Worm (Caenorhabditis elegans) whole organism, L1 larva: ENCODE data around the gene mam-1.

Experiments
- C04F5.9 ChIP-seq: sonication (generic microtip); optimal IDR thresholded peaks from 2 replicates; lab custom pipeline; 2016; ENCODE audit warnings: missing genetic modification characterization, missing compliant biosample characterization
- C16A3.4 ChIP-seq: fragments of 150-350 bp; optimal IDR thresholded peaks from 2 replicates; lab custom pipeline; 2014; ENCODE audit warnings: missing biosample characterization, missing genetic modification characterization
- C34B4.2 ChIP-seq: sonication (generic microtip); optimal IDR thresholded peaks from 2 replicates; lab custom pipeline; 2017; ENCODE audit warnings: mild to moderate bottlenecking, missing genetic modification characterization, missing compliant biosample characterization
- aha-1 ChIP-seq: fragments of 150-350 bp; optimal IDR thresholded peaks from 2 replicates; lab custom pipeline; 2014; ENCODE audit warnings: missing biosample characterization, missing genetic modification characterization
- alr-1 ChIP-seq: fragments of 200-800 bp; sonication (Bioruptor generic); optimal IDR thresholded peaks from 2 replicates; lab custom pipeline; 2018; ENCODE audit warnings: borderline replicate concordance, mild to moderate bottlenecking, missing genetic modification characterization, missing compliant biosample characterization
- aly-2 ChIP-seq: fragments of 150-350 bp; optimal IDR thresholded peaks from 2 replicates; lab custom pipeline; 2014; ENCODE audit warnings: missing biosample characterization, missing genetic modification characterization
- ceh-63 ChIP-seq: fragments of 200-800 bp; sonication (Bioruptor generic); optimal IDR thresholded peaks from 2 replicates; lab custom pipeline; 2018; ENCODE audit warnings: mild to moderate bottlenecking, missing genetic modification characterization, missing compliant biosample characterization
- ceh-88 ChIP-seq: fragments of 200-800 bp; sonication (Bioruptor generic); IDR thresholded peaks from 2 replicates; pipeline ENCODE4 v1.3.6; 2022; ENCODE audit warnings: missing genetic modification characterization, missing compliant biosample characterization
- ceh-90 ChIP-seq: sonication (generic microtip); optimal IDR thresholded peaks from 2 replicates; lab custom pipeline; 2016; ENCODE audit warnings: missing genetic modification characterization, missing compliant biosample characterization
- dpl-1 ChIP-seq, 3 experiments: fragments of 150-350 bp in 2 of 3; sonication (generic microtip) in 1 of 3; optimal IDR thresholded peaks; 2 replicates each; lab custom pipeline; 2014 to 2017; ENCODE audit warnings: missing biosample characterization in 3 of 3, missing genetic modification characterization in 3 of 3, missing genetic modification reagents in 3 of 3
- dsc-1 ChIP-seq: sonication (generic microtip); optimal IDR thresholded peaks from 2 replicates; lab custom pipeline; 2016; ENCODE audit warnings: mild to moderate bottlenecking, missing genetic modification characterization, missing compliant biosample characterization
- efl-1 ChIP-seq, 4 experiments: fragments of 150-350 bp; optimal IDR thresholded peaks in 3 of 4; peaks in 1 of 4; 1 replicate in 1 of 4; 2 replicates in 3 of 4; lab custom pipeline; 2014; ENCODE audit warnings: missing biosample characterization in 2 of 4, missing genetic modification characterization in 2 of 4, missing genetic modification reagents in 2 of 4
- egl-13 ChIP-seq: sonication (generic microtip); optimal IDR thresholded peaks from 2 replicates; lab custom pipeline; 2016; ENCODE audit warnings: missing genotype, missing genetic modification reagents, missing genetic modification characterization, missing compliant biosample characterization
- elt-2 ChIP-seq: sonication (generic microtip); optimal IDR thresholded peaks from 2 replicates; lab custom pipeline; 2016; ENCODE audit warnings: missing genetic modification characterization, mild to moderate bottlenecking, inconsistent platforms, missing compliant biosample characterization, missing genetic modification reagents
- elt-3 ChIP-seq, 6 experiments: fragments of 150-350 bp in 1 of 6; sonication (generic microtip); optimal IDR thresholded peaks; 2 replicates each; lab custom pipeline; 2017 to 2018; ENCODE audit warnings: missing biosample characterization in 6 of 6, missing genetic modification characterization in 6 of 6, inconsistent platforms in 1 of 6
- ets-5 ChIP-seq: fragments of 200-800 bp; sonication (Bioruptor generic); IDR thresholded peaks from 2 replicates; pipeline ENCODE4 v1.3.6; 2022; ENCODE audit warnings: missing genetic modification characterization, missing compliant biosample characterization
- fkh-10 ChIP-seq: sonication (generic microtip); optimal IDR thresholded peaks from 2 replicates; lab custom pipeline; 2017; ENCODE audit warnings: missing biosample characterization, missing genetic modification reagents, missing genetic modification characterization
- fkh-8 ChIP-seq: sonication (generic microtip); optimal IDR thresholded peaks from 2 replicates; lab custom pipeline; 2016; ENCODE audit warnings: mild to moderate bottlenecking, missing genetic modification characterization, missing compliant biosample characterization
- hlh-17 ChIP-seq: fragments of 200-800 bp; sonication (Bioruptor generic); optimal IDR thresholded peaks from 2 replicates; lab custom pipeline; 2018; ENCODE audit warnings: missing genetic modification characterization, mild to moderate bottlenecking, missing compliant biosample characterization, moderate library complexity, borderline replicate concordance
- hpl-2 ChIP-seq: fragments of 150-350 bp; optimal IDR thresholded peaks from 2 replicates; lab custom pipeline; 2014; ENCODE audit warnings: missing biosample characterization, missing genetic modification reagents, missing genetic modification characterization
- irx-1 ChIP-seq: sonication (generic microtip); optimal IDR thresholded peaks from 2 replicates; lab custom pipeline; 2016; ENCODE audit warnings: missing genetic modification characterization, missing compliant biosample characterization
- isw-1 ChIP-seq: fragments of 200-800 bp; sonication (Bioruptor generic); IDR thresholded peaks from 2 replicates; pipeline ENCODE4 v1.3.6; 2022; ENCODE audit warnings: missing genetic modification characterization, missing compliant biosample characterization
- lin-14 ChIP-seq: fragments of 200-800 bp; sonication (Bioruptor generic); optimal IDR thresholded peaks from 2 replicates; lab custom pipeline; 2018; ENCODE audit warnings: mild to moderate bottlenecking, missing genetic modification characterization, moderate library complexity, missing compliant biosample characterization
- lsy-2 ChIP-seq, 2 experiments: fragments of 150-350 bp; optimal IDR thresholded peaks; 2 replicates each; lab custom pipeline; 2014; ENCODE audit warnings: missing biosample characterization in 2 of 2, missing genetic modification characterization in 2 of 2
- mab-9 ChIP-seq: fragments of 200-800 bp; sonication (Bioruptor generic); IDR thresholded peaks from 2 replicates; pipeline ENCODE4 v1.3.6; 2022; ENCODE audit warnings: missing genetic modification reagents, missing genetic modification characterization, missing compliant biosample characterization
- mdl-1 ChIP-seq, 2 experiments: fragments of 150-350 bp; optimal IDR thresholded peaks; 2 replicates each; lab custom pipeline; 2014 to 2017; ENCODE audit warnings: missing biosample characterization in 2 of 2, missing genetic modification characterization in 2 of 2, inconsistent platforms in 1 of 2
- mef-2 ChIP-seq: fragments of 150-350 bp; optimal IDR thresholded peaks from 2 replicates; lab custom pipeline; 2014; ENCODE audit warnings: missing biosample characterization, missing genetic modification characterization
- nhr-28 ChIP-seq: fragments of 150-350 bp; optimal IDR thresholded peaks from 2 replicates; lab custom pipeline; 2014; ENCODE audit warnings: missing biosample characterization, missing genetic modification characterization
- nhr-47 ChIP-seq: sonication (generic microtip); optimal IDR thresholded peaks from 2 replicates; lab custom pipeline; 2016; ENCODE audit warnings: mild to moderate bottlenecking, missing genetic modification characterization, moderate library complexity, missing compliant biosample characterization
- nhr-76 ChIP-seq: sonication (generic microtip); optimal IDR thresholded peaks from 2 replicates; lab custom pipeline; 2017; ENCODE audit warnings: missing biosample characterization, missing genetic modification characterization
- nhr-77 ChIP-seq: fragments of 150-350 bp; optimal IDR thresholded peaks from 2 replicates; lab custom pipeline; 2014; ENCODE audit warnings: missing biosample characterization, missing genetic modification characterization
- pag-3 ChIP-seq: sonication (generic microtip); optimal IDR thresholded peaks from 2 replicates; lab custom pipeline; 2017; ENCODE audit warnings: missing genetic modification characterization, mild to moderate bottlenecking, missing compliant biosample characterization, antibody characterized with exemption, borderline replicate concordance; ENCODE audit not compliant: insufficient read depth
- pax-3 ChIP-seq: fragments of 200-800 bp; sonication (Bioruptor generic); optimal IDR thresholded peaks from 2 replicates; lab custom pipeline; 2018; ENCODE audit warnings: mild to moderate bottlenecking, missing genetic modification characterization, moderate library complexity, missing compliant biosample characterization
- skn-1 ChIP-seq: fragments of 150-350 bp; optimal IDR thresholded peaks from 2 replicates; lab custom pipeline; 2014; ENCODE audit warnings: missing biosample characterization, missing genetic modification characterization
- snpc-4 ChIP-seq: fragments of 150-350 bp; optimal IDR thresholded peaks from 2 replicates; lab custom pipeline; 2014; ENCODE audit warnings: missing biosample characterization, missing genetic modification characterization
- snu-23 ChIP-seq: sonication (generic microtip); optimal IDR thresholded peaks from 2 replicates; lab custom pipeline; 2016; ENCODE audit warnings: missing genetic modification characterization, missing compliant biosample characterization
- sup-37 ChIP-seq: fragments of 200-800 bp; sonication (Bioruptor generic); optimal IDR thresholded peaks from 2 replicates; lab custom pipeline; 2018; ENCODE audit warnings: mild to moderate bottlenecking, missing genetic modification characterization, missing compliant biosample characterization
- swsn-7 ChIP-seq: sonication (generic microtip); optimal IDR thresholded peaks from 2 replicates; lab custom pipeline; 2016; ENCODE audit warnings: missing genetic modification characterization, missing compliant biosample characterization
- tbx-2 ChIP-seq: sonication (generic microtip); optimal IDR thresholded peaks from 2 replicates; lab custom pipeline; 2016; ENCODE audit warnings: missing genetic modification characterization, missing compliant biosample characterization
- tlp-1 ChIP-seq: fragments of 150-350 bp; optimal IDR thresholded peaks from 2 replicates; lab custom pipeline; 2014; ENCODE audit warnings: missing biosample characterization, missing genetic modification characterization
- unc-130 ChIP-seq: fragments of 150-350 bp; optimal IDR thresholded peaks from 2 replicates; lab custom pipeline; 2017; ENCODE audit warnings: missing biosample characterization, missing genetic modification characterization, inconsistent platforms
- unc-62 ChIP-seq: fragments of 150-350 bp; optimal IDR thresholded peaks from 2 replicates; lab custom pipeline; 2014; ENCODE audit warnings: missing biosample characterization, missing genetic modification reagents, missing genetic modification characterization
- unc-86 ChIP-seq: sonication (generic microtip); optimal IDR thresholded peaks from 2 replicates; lab custom pipeline; 2016; ENCODE audit warnings: missing genetic modification characterization, missing compliant biosample characterization
- unc-98 ChIP-seq: fragments of 200-800 bp; sonication (Bioruptor generic); IDR thresholded peaks from 2 replicates; pipeline ENCODE4 v1.3.6; 2022; ENCODE audit warnings: missing genetic modification characterization, missing compliant biosample characterization
- xbp-1 ChIP-seq: sonication (generic microtip); optimal IDR thresholded peaks from 2 replicates; lab custom pipeline; 2016; ENCODE audit warnings: missing genetic modification characterization, missing compliant biosample characterization
- zip-4 ChIP-seq: fragments of 200-800 bp; sonication (Bioruptor generic); optimal IDR thresholded peaks from 2 replicates; lab custom pipeline; 2018; ENCODE audit warnings: mild to moderate bottlenecking, missing genetic modification characterization, moderate library complexity, missing compliant biosample characterization

mam-1 gene

DNA sequence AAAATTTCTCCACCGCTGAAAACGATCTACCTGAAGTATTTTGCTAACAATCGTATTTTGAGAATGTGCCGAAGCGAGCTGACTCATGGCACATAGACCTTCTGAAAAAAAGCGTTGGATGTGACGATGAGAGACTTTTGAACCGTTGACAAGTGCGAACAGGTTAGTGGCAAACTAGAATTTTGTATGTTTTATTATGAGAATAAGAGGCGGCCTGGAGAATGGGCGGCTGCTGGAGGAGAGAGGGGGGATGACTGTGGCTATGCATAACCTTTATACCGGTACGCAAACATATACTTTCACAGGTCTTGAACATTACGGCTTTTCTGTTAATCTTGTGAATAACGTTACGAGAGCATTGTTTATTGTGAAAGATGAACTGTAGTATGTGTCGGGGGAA, at the start of gene mam-1:
Gene mam-1, minus strand, starts transcription at position 101 of the 400 bp plus-strand sequence.
- TF ChIP-seq ceh-88 (GFP tag; lab: Robert Waterston, UW) = no peak
- no peak for TF ChIP-seq dsc-1 (tag; lab: Kevin White, UChicago)
- TF ChIP-seq, all 84 proteins: peak for 0

DNA sequence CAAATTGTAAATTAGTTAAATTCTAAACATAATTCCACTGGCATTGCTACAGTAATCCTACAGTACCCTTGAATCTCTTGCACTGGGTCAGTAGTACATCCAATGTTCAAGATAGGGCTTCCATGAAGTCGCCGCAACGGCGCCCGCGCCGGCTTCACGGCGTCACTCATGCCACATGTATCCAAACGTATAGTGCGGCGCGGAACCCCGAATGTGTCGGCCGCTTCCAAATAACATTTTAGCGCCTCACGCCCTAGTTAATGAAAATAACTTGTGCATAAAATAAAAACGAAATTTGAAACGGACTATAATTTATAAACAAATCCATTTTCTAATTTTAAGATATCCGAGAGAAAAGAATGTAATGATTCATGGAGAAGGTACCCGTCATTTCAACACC, 47.8 kb upstream of the mam-1 start:
- TF ChIP-seq snpc-4 (tag; lab: Kevin White, UChicago) = peak; percentile 87
- no peak for TF ChIP-seq pag-3 (tag; lab: Kevin White, UChicago)
- TF ChIP-seq hlh-17 (GFP tag; lab: Kevin White, UChicago) = peak; percentile 22

DNA sequence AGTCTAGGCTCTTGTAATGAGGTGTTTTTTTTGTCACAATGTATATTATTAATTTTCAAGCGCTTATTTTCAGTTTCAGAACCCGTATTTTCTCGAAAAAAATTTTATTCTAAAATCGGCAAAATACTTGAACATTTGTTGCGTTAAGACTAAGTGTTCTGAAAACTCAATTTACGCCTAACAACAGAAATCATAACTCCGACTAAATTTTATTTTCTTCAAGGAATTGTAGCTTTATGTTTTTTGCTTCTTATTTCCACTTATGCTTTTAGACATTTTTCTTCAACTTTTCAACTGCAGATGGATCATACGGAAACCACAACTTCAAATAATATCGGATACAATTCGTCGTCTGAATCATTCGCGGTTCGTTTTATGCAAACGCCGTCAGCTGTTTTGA, 45.3 kb upstream of the mam-1 start, which contains the start of gene F35H12.1:
Gene F35H12.1, plus strand, starts transcription at position 301 of the 400 bp plus-strand sequence.
- TF ChIP-seq xbp-1 (tag; lab: Kevin White, UChicago) = no peak
- no peak for TF ChIP-seq tlp-1 (tag; lab: Kevin White, UChicago)
- no peak for TF ChIP-seq ceh-88 (GFP tag; lab: Robert Waterston, UW)
- TF ChIP-seq C04F5.9 (tag; lab: Kevin White, UChicago) = no peak
- no peak for TF ChIP-seq ceh-90 (tag; lab: Kevin White, UChicago)
- no peak for TF ChIP-seq fkh-8
- TF ChIP-seq ceh-63 (GFP tag; lab: Kevin White, UChicago) = no peak
- no peak for TF ChIP-seq aly-2 (tag; lab: Kevin White, UChicago)
- TF ChIP-seq unc-62 (GFP tag; lab: Kevin White, UChicago) = no peak
- no peak for TF ChIP-seq aha-1 (tag; lab: Kevin White, UChicago)
- TF ChIP-seq pax-3 (tag; lab: Kevin White, UChicago) = no peak
- no peak for TF ChIP-seq C16A3.4 (tag; lab: Kevin White, UChicago)
- no peak for TF ChIP-seq elt-2
- TF ChIP-seq alr-1 (tag; lab: Kevin White, UChicago) = no peak
- no peak for TF ChIP-seq swsn-7 (tag; lab: Kevin White, UChicago)

DNA sequence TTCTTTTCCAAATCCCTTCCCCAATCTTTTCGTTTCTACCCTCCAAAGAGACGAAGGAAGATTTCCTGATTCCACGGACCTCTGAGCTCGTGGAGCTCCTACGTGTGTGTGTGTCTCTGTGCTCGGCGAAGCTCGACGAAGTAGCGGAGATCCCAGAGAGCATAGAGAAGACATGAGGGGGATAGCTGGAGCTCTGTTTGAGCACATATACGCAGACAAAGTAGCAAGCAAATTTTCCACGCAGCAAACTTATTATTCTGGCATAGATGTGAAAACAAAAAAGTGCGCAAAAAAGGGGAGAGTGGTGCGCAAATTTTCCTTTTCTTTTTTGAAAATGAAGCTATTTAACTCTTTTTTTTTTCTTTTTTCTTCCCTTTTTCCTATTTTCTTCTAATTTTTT, 44.7 kb upstream of the mam-1 start:
- TF ChIP-seq elt-2 (no peak), ets-5 (GFP tag; lab: Robert Waterston, UW) (no peak), mab-9 (GFP tag; lab: Robert Waterston, UW) (no peak), snu-23 (GFP tag; lab: Kevin White, UChicago) (peak; percentile 17), tbx-2 (tag; lab: Kevin White, UChicago) (peak; percentile 14), irx-1 (no peak), nhr-76 (tag; lab: Kevin White, UChicago) (no peak), unc-130 (peak; percentile 13), egl-13 (no peak), sup-37 (GFP tag; lab: Kevin White, UChicago) (no peak), ceh-88 (GFP tag; lab: Robert Waterston, UW) (no peak), zip-4 (no peak), efl-1 (optimal IDR thresholded peaks at IDR 0.05; lab: Kevin White, UChicago) (peak in 1 of 2 experiments; percentile 20), efl-1 (GFP tag; optimal IDR thresholded peaks at IDR 0.05 in 1 of 2; lab: Kevin White, UChicago) (peak in 1 of 2 experiments; percentile 65), elt-3 (tag; optimal IDR thresholded peaks at IDR 0.05; lab: Kevin White, UChicago) (no peak), hpl-2 (GFP tag; lab: Kevin White, UChicago) (no peak), lsy-2 (tag; optimal IDR thresholded peaks at IDR 0.05; lab: Kevin White, UChicago) (peak in 1 of 2 experiments; percentile 26), dpl-1 (GFP tag; optimal IDR thresholded peaks at IDR 0.05; lab: Kevin White, UChicago) (peak in 1 of 3 experiments; percentile 8), nhr-28 (tag; lab: Kevin White, UChicago) (no peak), unc-98 (GFP tag; lab: Robert Waterston, UW) (no peak), skn-1 (peak; percentile 55), nhr-77 (tag; lab: Kevin White, UChicago) (no peak), C34B4.2 (tag; lab: Kevin White, UChicago) (no peak), mdl-1 (tag; optimal IDR thresholded peaks at IDR 0.05; lab: Kevin White, UChicago) (peak in 1 of 2 experiments; percentile 0), lin-14 (peak; percentile 84), fkh-10 (GFP tag; lab: Kevin White, UChicago) (peak; percentile 65), nhr-47 (tag; lab: Kevin White, UChicago) (peak; percentile 47), unc-86 (tag; lab: Kevin White, UChicago) (peak; percentile 37), ceh-63 (GFP tag; lab: Kevin White, UChicago) (no peak), C04F5.9 (tag; lab: Kevin White, UChicago) (no peak), isw-1 (GFP tag; lab: Robert Waterston, UW) (no peak), mef-2 (tag; lab: Kevin White, UChicago) (no peak)
